Fruit fly (Drosophila melanogaster) whole organism, embryonic: Measurements from ENCODE around the gene CG15263.

Source experiments
- Asciz ChIP-seq: fragments of 200-800 bp; sonication (Bioruptor generic); optimal IDR thresholded peaks from 2 replicates; lab custom pipeline; 2017; ENCODE audit warnings: missing biosample characterization, mild to moderate bottlenecking, missing genetic modification characterization, missing genetic modification reagents
- CG10431 ChIP-seq: fragments of 200-800 bp; sonication (Bioruptor generic); optimal IDR thresholded peaks from 3 replicates; lab custom pipeline; 2018; ENCODE audit warnings: missing biosample characterization, mild to moderate bottlenecking, missing genetic modification characterization
- CG11504 ChIP-seq: fragments of 200-800 bp; sonication (Bioruptor generic); optimal IDR thresholded peaks from 3 replicates; lab custom pipeline; 2019; ENCODE audit warnings: missing biosample characterization, mild to moderate bottlenecking, missing genetic modification characterization, moderate library complexity
- CG17802 ChIP-seq: fragments of 200-800 bp; sonication (Bioruptor generic); optimal IDR thresholded peaks from 2 replicates; lab custom pipeline; 2018; ENCODE audit warnings: missing biosample characterization, mild to moderate bottlenecking, missing genetic modification characterization, moderate library complexity
- CG33557 ChIP-seq: fragments of 200-800 bp; sonication (Bioruptor generic); optimal IDR thresholded peaks from 2 replicates; lab custom pipeline; 2019; ENCODE audit warnings: missing biosample characterization, mild to moderate bottlenecking, missing genetic modification characterization, moderate library complexity
- CG3726 ChIP-seq: fragments of 200-800 bp; sonication (Bioruptor generic); IDR thresholded peaks from 3 replicates; pipeline ENCODE4, ENCODE4 v1.3.6; 2022; ENCODE audit warnings: missing biosample characterization, missing genetic modification characterization
- CG3995 ChIP-seq: fragments of 200-800 bp; sonication (Bioruptor generic); optimal IDR thresholded peaks from 3 replicates; lab custom pipeline; 2016; ENCODE audit warnings: missing biosample characterization, missing genetic modification characterization
- CG4404 ChIP-seq: fragments of 200-800 bp; sonication (Bioruptor generic); IDR thresholded peaks from 2 replicates; pipeline ENCODE4 v1.3.6; 2022; ENCODE audit warnings: missing biosample characterization, missing genetic modification characterization
- CG6689 ChIP-seq: fragments of 200-800 bp; sonication (Bioruptor generic); IDR thresholded peaks from 2 replicates; pipeline ENCODE4 v1.3.6; 2022; ENCODE audit warnings: missing biosample characterization, missing genetic modification characterization
- CG7271 ChIP-seq: fragments of 200-800 bp; sonication (Bioruptor generic); optimal IDR thresholded peaks from 2 replicates; lab custom pipeline; 2018; ENCODE audit warnings: missing biosample characterization, mild to moderate bottlenecking, missing genetic modification characterization, moderate library complexity
- CG8388 ChIP-seq: fragments of 200-800 bp; sonication (Bioruptor generic); optimal IDR thresholded peaks from 2 replicates; lab custom pipeline; 2019; ENCODE audit warnings: missing biosample characterization, mild to moderate bottlenecking, missing genetic modification characterization, moderate library complexity
- CG9437 ChIP-seq: fragments of 200-800 bp; sonication (Bioruptor generic); optimal IDR thresholded peaks from 2 replicates; lab custom pipeline; 2018; ENCODE audit warnings: missing biosample characterization, mild to moderate bottlenecking, missing genetic modification characterization
- CG9727 ChIP-seq: fragments of 200-800 bp; sonication (Bioruptor generic); optimal IDR thresholded peaks from 3 replicates; lab custom pipeline; 2017; ENCODE audit warnings: missing biosample characterization, mild to moderate bottlenecking, missing genetic modification characterization
- Deaf1 ChIP-seq: fragments of 200-800 bp; optimal IDR thresholded peaks from 3 replicates; lab custom pipeline; 2019; ENCODE audit warnings: missing biosample characterization, mild to moderate bottlenecking, missing genetic modification characterization, moderate library complexity
- Dp ChIP-seq: fragments of 200-800 bp; sonication (Bioruptor generic); optimal IDR thresholded peaks from 2 replicates; lab custom pipeline; 2018; ENCODE audit warnings: missing biosample characterization, mild to moderate bottlenecking, missing genetic modification characterization, moderate library complexity
- E2f2 ChIP-seq: fragments of 200-800 bp; sonication (Bioruptor generic); IDR thresholded peaks from 2 replicates; pipeline ENCODE4 v1.3.6; 2022; ENCODE audit warnings: missing biosample characterization, missing genetic modification characterization
- Elba2 ChIP-seq: fragments of 200-800 bp; sonication (Bioruptor generic); optimal IDR thresholded peaks from 3 replicates; lab custom pipeline; 2016; ENCODE audit warnings: missing biosample characterization, missing genetic modification characterization
- Fer2 ChIP-seq: fragments of 200-800 bp; sonication (Bioruptor generic); optimal IDR thresholded peaks from 2 replicates; lab custom pipeline; 2018; ENCODE audit warnings: missing biosample characterization, mild to moderate bottlenecking, missing genetic modification characterization, moderate library complexity
- Gsc ChIP-seq: fragments of 200-800 bp; sonication (Bioruptor generic); IDR thresholded peaks from 2 replicates; pipeline ENCODE4 v1.3.6; 2022; ENCODE audit warnings: missing biosample characterization, missing genetic modification characterization
- Hmr ChIP-seq: fragments of 200-800 bp; sonication (Bioruptor generic); optimal IDR thresholded peaks from 3 replicates; lab custom pipeline; 2017; ENCODE audit warnings: mild to moderate bottlenecking, missing biosample characterization, missing genetic modification reagents, missing genetic modification characterization
- Hmx ChIP-seq: fragments of 200-800 bp; sonication (Bioruptor generic); optimal IDR thresholded peaks from 2 replicates; lab custom pipeline; 2016; ENCODE audit warnings: missing biosample characterization, missing genetic modification characterization
- Hr78 ChIP-seq, 2 experiments: fragments of 200-800 bp in 1 of 2; fragments of >200 bp in 1 of 2; sonication (Bioruptor generic) in 1 of 2; optimal IDR thresholded peaks; 2 replicates each; lab custom pipeline; 2017 to 2019; ENCODE audit warnings: missing biosample characterization in 2 of 2, missing genetic modification characterization in 2 of 2, mild to moderate bottlenecking in 1 of 2, moderate library complexity in 1 of 2
- NK7.1 ChIP-seq: fragments of 200-800 bp; sonication (Bioruptor generic); optimal IDR thresholded peaks from 3 replicates; lab custom pipeline; 2016; ENCODE audit warnings: missing biosample characterization, missing genetic modification characterization
- Pdp1 ChIP-seq, 2 experiments: fragments of 200-800 bp; sonication (Bioruptor generic); optimal IDR thresholded peaks; 3 replicates each; lab custom pipeline; 2016; ENCODE audit warnings: missing biosample characterization in 2 of 2, missing genetic modification characterization in 2 of 2, mild to moderate bottlenecking in 1 of 2, moderate library complexity in 1 of 2
- amos ChIP-seq: fragments of 200-800 bp; sonication (Bioruptor generic); IDR thresholded peaks from 2 replicates; pipeline ENCODE4 v1.3.6; 2022; ENCODE audit warnings: missing biosample characterization, missing genetic modification characterization; ENCODE audit not compliant: partially characterized antibody
- ara ChIP-seq: fragments of 200-800 bp; sonication (Bioruptor generic); IDR thresholded peaks from 2 replicates; pipeline ENCODE4 v1.3.6; 2022; ENCODE audit warnings: missing biosample characterization, missing genetic modification characterization
- bcd ChIP-seq: fragments of 200-800 bp; sonication (Bioruptor generic); optimal IDR thresholded peaks from 2 replicates; lab custom pipeline; 2017; ENCODE audit warnings: missing biosample characterization, mild to moderate bottlenecking, missing genetic modification characterization
- bsh ChIP-seq, 2 experiments: fragments of 200-800 bp; sonication (Bioruptor generic); optimal IDR thresholded peaks; 2 replicates each; lab custom pipeline; 2017 to 2018; ENCODE audit warnings: mild to moderate bottlenecking in 2 of 2, missing biosample characterization in 2 of 2, missing genetic modification characterization in 2 of 2, moderate library complexity in 1 of 2
- chm ChIP-seq: fragments of 200-800 bp; sonication (Bioruptor generic); IDR thresholded peaks from 2 replicates; pipeline ENCODE4 v1.3.6; 2022; ENCODE audit warnings: missing biosample characterization, missing genetic modification characterization
- ci ChIP-seq: fragments of 200-800 bp; sonication (Bioruptor generic); IDR thresholded peaks from 3 replicates; pipeline ENCODE4 v1.3.6; 2022; ENCODE audit warnings: missing biosample characterization, missing genetic modification characterization
- crp ChIP-seq, 2 experiments: fragments of 200-800 bp; sonication (Bioruptor generic); optimal IDR thresholded peaks; 2 replicates in 1 of 2; 3 replicates in 1 of 2; lab custom pipeline; 2017; ENCODE audit warnings: missing biosample characterization in 2 of 2, missing genetic modification characterization in 2 of 2, mild to moderate bottlenecking in 1 of 2, moderate library complexity in 1 of 2
- cwo ChIP-seq: fragments of 200-800 bp; sonication (Bioruptor generic); optimal IDR thresholded peaks from 3 replicates; lab custom pipeline; 2017; ENCODE audit warnings: missing biosample characterization, missing genetic modification characterization, mild to moderate bottlenecking, moderate library complexity, missing genetic modification reagents
- gem ChIP-seq: fragments of 200-800 bp; sonication (Bioruptor generic); optimal IDR thresholded peaks from 2 replicates; lab custom pipeline; 2019; ENCODE audit warnings: missing biosample characterization, mild to moderate bottlenecking, missing genetic modification characterization, moderate library complexity
- hb ChIP-seq: fragments of 200-800 bp; sonication (Bioruptor generic); IDR thresholded peaks from 3 replicates; pipeline ENCODE4 v1.3.6; 2022; ENCODE audit warnings: missing biosample characterization, missing genetic modification characterization; ENCODE audit not compliant: partially characterized antibody
- lbe ChIP-seq: fragments of 200-800 bp; sonication (Bioruptor generic); optimal IDR thresholded peaks from 2 replicates; lab custom pipeline; 2016; ENCODE audit warnings: missing biosample characterization, mild to moderate bottlenecking, missing genetic modification characterization
- lmd ChIP-seq: fragments of 200-800 bp; sonication (Bioruptor generic); IDR thresholded peaks from 2 replicates; pipeline ENCODE4 v1.3.6; 2022; ENCODE audit warnings: missing biosample characterization, missing genetic modification characterization
- odd ChIP-seq: fragments of 200-800 bp; sonication (Bioruptor generic); optimal IDR thresholded peaks from 2 replicates; lab custom pipeline; 2017; ENCODE audit warnings: missing biosample characterization, mild to moderate bottlenecking, missing genetic modification characterization
- phol ChIP-seq: fragments of 200-800 bp; sonication (Bioruptor generic); optimal IDR thresholded peaks from 3 replicates; lab custom pipeline; 2018; ENCODE audit warnings: missing biosample characterization, mild to moderate bottlenecking, missing genetic modification characterization, moderate library complexity
- prd ChIP-seq, 3 experiments: fragments of >200 bp in 2 of 3; fragments of 200-800 bp in 1 of 3; sonication (Bioruptor generic) in 1 of 3; optimal IDR thresholded peaks in 2 of 3; IDR thresholded peaks in 1 of 3; 2 replicates in 2 of 3; 3 replicates in 1 of 3; pipeline versions ENCODE4 v1.3.6 to Lab custom; 2017 to 2022; ENCODE audit warnings: missing biosample characterization in 1 of 3, missing genetic modification characterization in 1 of 3
- psq ChIP-seq: fragments of 200-800 bp; sonication (Bioruptor generic); optimal IDR thresholded peaks from 2 replicates; lab custom pipeline; 2017; ENCODE audit warnings: missing biosample characterization, missing genetic modification characterization
- sc ChIP-seq, 3 experiments: fragments of >200 bp in 2 of 3; fragments of 200-800 bp in 1 of 3; sonication (Bioruptor generic) in 1 of 3; optimal IDR thresholded peaks; 2 replicates in 2 of 3; 3 replicates in 1 of 3; lab custom pipeline; 2017; ENCODE audit warnings: mild to moderate bottlenecking in 1 of 3, missing biosample characterization in 1 of 3, missing genetic modification characterization in 1 of 3, missing genetic modification reagents in 1 of 3
- sisA ChIP-seq: fragments of 200-800 bp; sonication (Bioruptor generic); IDR thresholded peaks from 2 replicates; pipeline ENCODE4 v1.3.6; 2022; ENCODE audit warnings: missing biosample characterization, missing genetic modification characterization
- slbo ChIP-seq: fragments of 200-800 bp; sonication (Bioruptor generic); IDR thresholded peaks from 2 replicates; pipeline ENCODE4 v1.3.6; 2022; ENCODE audit warnings: missing biosample characterization, missing genetic modification characterization
- sr ChIP-seq: fragments of 200-800 bp; sonication (Bioruptor generic); IDR thresholded peaks from 3 replicates; pipeline ENCODE4 v1.3.6; 2022; ENCODE audit warnings: missing biosample characterization, missing genetic modification characterization
- trh ChIP-seq: fragments of 200-800 bp; sonication (Bioruptor generic); optimal IDR thresholded peaks from 2 replicates; lab custom pipeline; 2016; ENCODE audit warnings: missing biosample characterization, missing genetic modification characterization
- z ChIP-seq: fragments of 200-800 bp; sonication (Bioruptor generic); IDR thresholded peaks from 3 replicates; pipeline ENCODE4 v1.3.6; 2022; ENCODE audit warnings: missing biosample characterization, missing genetic modification characterization

The CG15263 gene

dm6 chr2L:15274783-15275316 is 9.9 kb upstream of the CG15263 start, which contains the start of gene UK114:
Gene UK114, minus strand, starts transcription at chr2L:15275091.
- no peak for TF ChIP-seq Hmx (GFP tag; lab: Kevin White, UChicago)
- TF ChIP-seq E2f2: peak; percentile 44
- TF ChIP-seq crp (GFP tag; optimal IDR thresholded peaks at IDR 0.05; lab: Kevin White, UChicago): peak in 1 of 2 experiments; percentile 81
- peak; percentile 45 for TF ChIP-seq CG11504 (tag; lab: Kevin White, UChicago)
- peak; percentile 46 for TF ChIP-seq Dp (GFP tag; lab: Kevin White, UChicago)
- peak; percentile 85 for TF ChIP-seq CG3995 (GFP tag; lab: Kevin White, UChicago)
- no peak for TF ChIP-seq CG9727 (GFP tag; lab: Kevin White, UChicago)
- peak; percentile 20 for TF ChIP-seq lbe (GFP tag; lab: Kevin White, UChicago)
- TF ChIP-seq, all 482 proteins: peak for 6

- TF ChIP-seq Pdp1 (GFP tag; optimal IDR thresholded peaks at IDR 0.05; lab: Kevin White, UChicago): no peak
- no peak for TF ChIP-seq odd (GFP tag; lab: Kevin White, UChicago)
- no peak for TF ChIP-seq sc (optimal IDR thresholded peaks at IDR 0.05; lab: Kevin White, UChicago)
- TF ChIP-seq sc (GFP tag; optimal IDR thresholded peaks at IDR 0.05; lab: Kevin White, UChicago): no peak
- no peak for TF ChIP-seq slbo (GFP tag; lab: Robert Waterston, UW)
- TF ChIP-seq NK7.1: no peak
- TF ChIP-seq bcd: no peak
- TF ChIP-seq CG3726 (GFP tag; lab: Robert Waterston, UW): no peak
- TF ChIP-seq psq (GFP tag; lab: Kevin White, UChicago): no peak
- no peak for TF ChIP-seq trh (GFP tag; lab: Kevin White, UChicago)
- TF ChIP-seq CG7271 (tag; lab: Kevin White, UChicago): no peak
- no peak for TF ChIP-seq cwo (GFP tag; lab: Kevin White, UChicago)
- no peak for TF ChIP-seq z (GFP tag; lab: Robert Waterston, UW)
- TF ChIP-seq Asciz: no peak
- peak; percentile 35; the same call in 1 of the 3 replicates for TF ChIP-seq ci (GFP tag; lab: Robert Waterston, UW)
- TF ChIP-seq Hr78 (GFP tag; optimal IDR thresholded peaks at IDR 0.05; lab: Kevin White, UChicago): no peak
- TF ChIP-seq CG33557 (GFP tag; lab: Kevin White, UChicago): no peak
- TF ChIP-seq CG6689 (GFP tag; lab: Robert Waterston, UW): peak; percentile 31; the same call in 1 of the 2 replicates
- TF ChIP-seq gem (tag; lab: Kevin White, UChicago): peak; percentile 26
- no peak for TF ChIP-seq CG9437 (GFP tag; lab: Kevin White, UChicago)
- TF ChIP-seq Elba2 (GFP tag; lab: Kevin White, UChicago): no peak
- no peak for TF ChIP-seq amos
- TF ChIP-seq Hmr (GFP tag; lab: Kevin White, UChicago): no peak
- TF ChIP-seq phol (tag; lab: Kevin White, UChicago): no peak
- no peak for TF ChIP-seq prd (optimal IDR thresholded peaks at IDR 0.05; lab: Kevin White, UChicago)
- peak; percentile 67 for TF ChIP-seq prd (GFP tag; IDR thresholded peaks at IDR 0.05; lab: Robert Waterston, UW)
- TF ChIP-seq lbe (GFP tag; lab: Kevin White, UChicago): peak; percentile 20
- no peak for TF ChIP-seq CG8388
- TF ChIP-seq hb (GFP tag; lab: Robert Waterston, UW): no peak
- no peak for TF ChIP-seq sr (GFP tag; lab: Robert Waterston, UW)
- peak; percentile 16 for TF ChIP-seq CG9727 (GFP tag; lab: Kevin White, UChicago)
- TF ChIP-seq bsh (GFP tag; optimal IDR thresholded peaks at IDR 0.05; lab: Kevin White, UChicago): peak in 1 of 2 experiments; percentile 46
- TF ChIP-seq CG4404: peak; percentile 46; the same call in 1 of the 2 replicates
- TF ChIP-seq Deaf1 (tag; lab: Kevin White, UChicago): no peak
- no peak for TF ChIP-seq chm
- 0 out of 2 replicates have a peak, but pooled peaks have one; percentile 24 for TF ChIP-seq ara (GFP tag; lab: Robert Waterston, UW)
- no peak for TF ChIP-seq Fer2 (tag; lab: Kevin White, UChicago)
- TF ChIP-seq CG17802: no peak
- 0 out of 2 replicates have a peak, but pooled peaks have one; percentile 9 for TF ChIP-seq Gsc
- no peak for TF ChIP-seq CG10431
- 0 out of 2 replicates have a peak, but pooled peaks have one; percentile 11 for TF ChIP-seq sisA (GFP tag; lab: Robert Waterston, UW)
- no peak for TF ChIP-seq lmd (GFP tag; lab: Robert Waterston, UW)
These were observed 9.0 kb upstream of the CG15263 start for dm6 chr2L:15275794-15276193.
